Fruit fly (Drosophila melanogaster) Kc167 (cell line): Measurements from ENCODE around the gene Pus7.

ENCODE experiments used
- Myc ChIP-seq: fragments of >200 bp; optimal IDR thresholded peaks from 2 replicates; lab custom pipeline; 2017; ENCODE audit warnings: missing external identifiers
- Sin3A ChIP-seq: fragments of >200 bp; optimal IDR thresholded peaks from 2 replicates; lab custom pipeline; 2018; ENCODE audit warnings: missing external identifiers
- h ChIP-seq: fragments of >200 bp; optimal IDR thresholded peaks from 3 replicates; lab custom pipeline; 2018; ENCODE audit warnings: missing external identifiers
- insv ChIP-seq: fragments of >200 bp; optimal IDR thresholded peaks from 3 replicates; lab custom pipeline; 2018; ENCODE audit warnings: missing external identifiers
- psq ChIP-seq: fragments of >200 bp; optimal IDR thresholded peaks from 2 replicates; lab custom pipeline; 2017; ENCODE audit warnings: missing external identifiers
- ttk ChIP-seq: sonication (Bioruptor generic); optimal IDR thresholded peaks from 2 replicates; lab custom pipeline; 2017; ENCODE audit warnings: missing external identifiers

Pus7 gene

DNA sequence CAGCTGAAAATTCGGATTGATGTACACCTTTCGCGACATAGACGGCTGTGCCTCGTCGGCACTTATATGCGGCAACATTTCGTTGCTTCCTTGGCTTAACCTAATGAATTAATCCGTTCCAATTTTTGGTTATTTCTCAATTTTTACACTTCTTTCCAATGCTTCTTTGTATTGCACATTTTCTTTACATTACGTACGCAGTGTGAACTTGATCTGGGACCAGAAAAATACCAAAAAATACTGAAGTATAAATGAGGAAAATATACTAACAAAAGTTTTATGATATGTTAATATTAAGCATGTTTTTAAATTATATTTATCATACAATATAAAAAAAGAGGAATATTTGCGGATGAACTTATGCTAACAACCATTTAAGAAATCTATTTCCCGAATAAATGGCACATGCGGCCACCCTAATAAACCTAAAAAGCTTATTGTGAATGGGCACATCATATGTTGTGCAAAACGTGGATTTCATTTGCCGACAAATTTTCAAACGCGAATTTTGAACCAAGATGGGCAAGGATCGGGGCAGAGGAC lies at the start of gene Pus7, which contains the start of gene ZC3H3:
Pus7 (plus strand) TSS at position 437 of the 543 bp plus-strand sequence.
ZC3H3 (minus strand) TSS at position 197 of the 543 bp plus-strand sequence.
- TF ChIP-seq Sin3A (lab: Kevin White, UChicago): no peak

- TF ChIP-seq psq (lab: Kevin White, UChicago) (no peak), h (no peak), ttk (lab: Kevin White, UChicago) (no peak)
Observed at dm6 chr3L:8460050-8460878, 49.5 kb upstream of the Pus7 start.

- TF ChIP-seq h: no peak
Observed at dm6 chr3L:8461229-8462004, 48.4 kb upstream of the Pus7 start.

dm6 chr3L:8480944-8481343 lies 28.9 kb upstream of the Pus7 start:
- TF ChIP-seq h (no peak), insv (lab: Kevin White, UChicago) (no peak), Sin3A (lab: Kevin White, UChicago) (no peak), ttk (lab: Kevin White, UChicago) (no peak), Myc (lab: Kevin White, UChicago) (no peak), psq (lab: Kevin White, UChicago) (no peak)

DNA sequence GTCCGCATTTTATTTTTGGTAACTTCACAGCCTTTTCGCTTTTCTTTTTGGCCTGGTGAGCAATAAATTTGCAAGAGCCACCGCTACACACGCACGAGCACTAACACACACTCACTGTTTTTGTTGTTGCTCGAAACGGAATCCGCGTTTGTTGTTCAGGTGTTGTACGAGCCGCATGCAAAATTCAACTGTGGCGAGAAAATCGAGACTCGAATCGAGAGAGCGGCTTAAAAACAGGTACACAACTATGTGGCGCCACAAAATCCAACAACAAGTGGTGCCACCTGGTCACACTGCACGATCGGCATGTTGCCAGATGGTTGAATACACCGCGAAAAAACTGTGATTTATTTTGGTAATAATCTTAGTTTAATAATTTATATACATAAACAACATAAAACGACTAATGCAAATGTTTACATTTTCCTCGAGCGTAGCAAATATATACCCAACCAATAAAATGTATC lies 2.8 kb upstream of the Pus7 start, which contains the start of gene CG43163:
CG43163 (minus strand) TSS at position 172 of the 467 bp plus-strand sequence.
- TF ChIP-seq psq (lab: Kevin White, UChicago): no peak
- TF ChIP-seq h: no peak
- no peak for TF ChIP-seq ttk (lab: Kevin White, UChicago)
- TF ChIP-seq Myc (lab: Kevin White, UChicago): no peak
- TF ChIP-seq Sin3A (lab: Kevin White, UChicago): no peak
- TF ChIP-seq insv (lab: Kevin White, UChicago): no peak

DNA sequence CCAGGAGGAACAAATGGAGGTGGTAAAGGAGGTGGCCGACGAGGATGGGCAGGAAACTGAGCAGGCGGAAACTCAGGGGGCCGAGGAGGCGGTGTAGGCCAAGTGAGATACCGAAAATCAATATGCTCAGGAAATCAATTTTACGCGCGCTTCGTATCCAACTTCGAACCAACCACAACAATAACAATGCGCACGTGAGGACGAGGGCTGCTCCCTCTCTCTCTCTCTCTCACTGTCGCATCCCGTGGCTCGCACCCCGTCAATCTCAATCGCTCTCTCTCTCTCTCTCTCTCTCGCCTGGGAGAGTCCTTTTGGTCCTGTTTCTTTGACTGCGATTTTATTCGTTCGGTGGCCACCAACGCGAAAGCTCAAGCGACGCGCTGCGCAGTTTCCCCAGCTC lies 2.6 kb downstream of the Pus7 start, which contains the start of gene CG6765:
CG6765 (plus strand) TSS at position 340 of the 400 bp plus-strand sequence.
- no peak for TF ChIP-seq h
- TF ChIP-seq Myc (lab: Kevin White, UChicago): no peak
- no peak for TF ChIP-seq Sin3A (lab: Kevin White, UChicago)
- no peak for TF ChIP-seq psq (lab: Kevin White, UChicago)
- no peak for TF ChIP-seq ttk (lab: Kevin White, UChicago)
- no peak for TF ChIP-seq insv (lab: Kevin White, UChicago)

- TF ChIP-seq h (no peak), psq (lab: Kevin White, UChicago) (no peak), Myc (lab: Kevin White, UChicago) (no peak), insv (lab: Kevin White, UChicago) (no peak), ttk (lab: Kevin White, UChicago) (no peak), Sin3A (lab: Kevin White, UChicago) (no peak)
Observed at dm6 chr3L:8513258-8513657, 3.5 kb downstream of the Pus7 start.

dm6 chr3L:8514768-8515167 lies 5.0 kb downstream of the Pus7 start, which contains the start of gene CG6683:
CG6683 (minus strand) TSS chr3L:8514921.
- TF ChIP-seq Sin3A (lab: Kevin White, UChicago): no peak
- no peak for TF ChIP-seq psq (lab: Kevin White, UChicago)
- TF ChIP-seq h: no peak
- no peak for TF ChIP-seq ttk (lab: Kevin White, UChicago)
- no peak for TF ChIP-seq insv (lab: Kevin White, UChicago)
- no peak for TF ChIP-seq Myc (lab: Kevin White, UChicago)

DNA sequence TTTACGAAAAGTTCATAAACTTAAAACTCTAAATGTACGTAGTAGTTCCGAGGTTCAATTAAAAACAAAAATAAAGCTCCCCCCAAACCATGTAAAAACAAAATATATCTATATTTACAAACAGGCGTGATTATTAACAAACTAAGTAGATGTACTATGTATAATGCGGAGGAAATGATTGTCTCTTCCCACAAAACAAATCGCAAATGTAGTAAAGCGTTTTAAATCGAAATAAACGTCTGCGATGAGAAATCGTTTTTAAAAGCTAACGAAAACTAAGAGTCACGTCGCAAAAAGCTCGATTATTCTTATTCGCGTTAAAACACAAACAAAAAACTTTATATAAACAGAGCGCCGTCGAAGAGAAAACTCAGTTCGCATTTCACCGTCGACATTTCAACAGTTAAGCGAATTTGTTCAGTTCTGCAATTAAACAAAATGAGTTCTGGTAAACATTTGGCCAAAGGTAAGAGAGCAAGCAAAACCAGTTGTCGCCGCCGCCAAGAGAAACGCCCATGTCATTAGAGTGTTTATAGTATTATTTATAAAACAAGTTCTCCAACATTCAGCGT lies 8.8 kb downstream of the Pus7 start, which contains the start of gene GstO3:
GstO3 (plus strand) TSS at position 370 of the 572 bp plus-strand sequence.
- no peak for TF ChIP-seq insv (lab: Kevin White, UChicago)
- no peak for TF ChIP-seq h
- no peak for TF ChIP-seq ttk (lab: Kevin White, UChicago)
- no peak for TF ChIP-seq Sin3A (lab: Kevin White, UChicago)

DNA sequence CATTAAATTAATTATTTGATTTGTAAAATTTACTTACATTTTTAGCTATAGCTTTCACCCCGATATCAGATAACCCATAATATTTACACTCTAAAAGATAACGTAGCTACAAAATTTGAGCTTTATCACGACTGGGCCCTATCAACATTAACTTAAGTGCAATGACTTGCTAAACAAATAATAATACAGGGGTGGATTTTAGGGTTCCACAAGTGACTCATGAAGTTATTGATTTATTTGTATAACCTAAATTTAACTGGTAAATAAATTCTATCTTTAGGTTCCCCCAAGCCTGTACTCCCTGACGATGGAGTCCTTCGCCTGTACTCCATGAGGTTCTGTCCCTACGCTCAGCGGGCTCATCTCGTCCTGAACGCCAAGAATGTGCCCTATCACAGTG lies 9.4 kb downstream of the Pus7 start:
- TF ChIP-seq psq (lab: Kevin White, UChicago) (no peak), h (no peak), insv (lab: Kevin White, UChicago) (no peak), Sin3A (lab: Kevin White, UChicago) (no peak), ttk (lab: Kevin White, UChicago) (no peak), Myc (lab: Kevin White, UChicago) (no peak)

DNA sequence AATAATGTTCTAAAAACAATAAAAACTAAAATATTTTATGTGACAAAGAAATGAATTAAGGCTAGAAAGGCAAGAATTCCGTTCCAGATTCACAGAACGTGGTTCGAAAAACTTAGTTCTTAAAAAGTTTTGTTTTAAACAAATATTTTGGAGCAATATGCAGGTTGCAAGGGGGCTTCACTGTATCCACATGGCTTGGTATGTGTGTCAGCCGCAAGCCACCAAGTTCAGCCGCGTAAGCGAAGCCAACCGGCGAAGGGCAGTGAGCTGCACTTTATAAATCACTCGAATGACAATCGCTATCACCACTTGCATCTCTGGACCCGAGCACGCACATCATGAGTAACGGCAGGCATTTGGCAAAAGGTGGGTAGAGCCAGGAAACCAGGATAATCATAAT lies 10.4 kb downstream of the Pus7 start, which contains the start of gene se:
se (plus strand) TSS at position 301 of the 400 bp plus-strand sequence.
- TF ChIP-seq Sin3A (lab: Kevin White, UChicago) (no peak), Myc (lab: Kevin White, UChicago) (no peak), insv (lab: Kevin White, UChicago) (no peak), h (no peak), psq (lab: Kevin White, UChicago) (no peak), ttk (lab: Kevin White, UChicago) (no peak)
